Fruit fly (Drosophila melanogaster): ENCODE measurements around the gene CG8031.

Gene CG8031

dm6 chr3R:13014168-13014881, 3.2 kb upstream of the CG8031 start (continued):
- no peak for TF ChIP-seq CG7372 (GFP tag; IDR thresholded peaks at IDR 0.05)
- TF ChIP-seq fd102C (GFP tag; optimal IDR thresholded peaks at IDR 0.05): no peak
- no peak for TF ChIP-seq Scr (GFP tag; IDR thresholded peaks at IDR 0.05; ENCODE audit: partially characterized antibody)
- TF ChIP-seq CG10543 (GFP tag; optimal IDR thresholded peaks at IDR 0.05): no peak
- TF ChIP-seq CG30403 (GFP tag; optimal IDR thresholded peaks at IDR 0.05): no peak
- no peak for TF ChIP-seq CG15011 (GFP tag; optimal IDR thresholded peaks at IDR 0.05)
- TF ChIP-seq Eip74EF (GFP tag; optimal IDR thresholded peaks at IDR 0.05): no peak
- peak; percentile 1 for TF ChIP-seq CG2712 (tag; optimal IDR thresholded peaks at IDR 0.05)
- TF ChIP-seq CG14441 (GFP tag; IDR thresholded peaks at IDR 0.05): 0 out of 2 replicates have a peak, but pooled peaks have one; percentile 35
- peak in 1 of 2 experiments; percentile 1 for TF ChIP-seq dpn (GFP tag; optimal IDR thresholded peaks at IDR 0.05)
- no peak for TF ChIP-seq insv (GFP tag; optimal IDR thresholded peaks at IDR 0.05)
- TF ChIP-seq esg (GFP tag; conservative IDR thresholded peaks at IDR 0.05): no peak
- no peak for TF ChIP-seq CG33213 (GFP tag; optimal IDR thresholded peaks at IDR 0.05)
- TF ChIP-seq lov (optimal IDR thresholded peaks at IDR 0.05): no peak
- TF ChIP-seq lov (GFP tag; IDR thresholded peaks at IDR 0.05): no peak
- no peak for TF ChIP-seq Camta (GFP tag; optimal IDR thresholded peaks at IDR 0.05)
- no peak for TF ChIP-seq odd (GFP tag; optimal IDR thresholded peaks at IDR 0.05)
- TF ChIP-seq CG2199 (GFP tag; IDR thresholded peaks at IDR 0.05): no peak
- no peak for TF ChIP-seq CG6689 (GFP tag; IDR thresholded peaks at IDR 0.05)
- TF ChIP-seq abd-A (tag; optimal IDR thresholded peaks at IDR 0.05): no peak
- TF ChIP-seq CG17568 (GFP tag; optimal IDR thresholded peaks at IDR 0.05): no peak
- TF ChIP-seq CG10654 (GFP tag; optimal IDR thresholded peaks at IDR 0.05): no peak
- TF ChIP-seq Xrp1 (GFP tag; IDR thresholded peaks at IDR 0.05): no peak
- peak; percentile 40 for TF ChIP-seq sens (GFP tag)
- TF ChIP-seq CG12299 (tag; optimal IDR thresholded peaks at IDR 0.05): no peak
- TF ChIP-seq CG1647 (GFP tag; optimal IDR thresholded peaks at IDR 0.05): no peak
- no peak for TF ChIP-seq Hey (tag; optimal IDR thresholded peaks at IDR 0.05)
- no peak for TF ChIP-seq stc (GFP tag; IDR thresholded peaks at IDR 0.05)
- TF ChIP-seq grau (tag; optimal IDR thresholded peaks at IDR 0.05): peak; percentile 19
- no peak for TF ChIP-seq HLH54F (GFP tag; optimal IDR thresholded peaks at IDR 0.05)
- TF ChIP-seq Trl (optimal IDR thresholded peaks at IDR 0.05): no peak
- no peak for TF ChIP-seq Trl (GFP tag; optimal IDR thresholded peaks at IDR 0.05)
- TF ChIP-seq gcm (GFP tag; optimal IDR thresholded peaks at IDR 0.05): no peak
- TF ChIP-seq Hr39 (optimal IDR thresholded peaks at IDR 0.05): no peak
- TF ChIP-seq CG43689 (GFP tag; IDR thresholded peaks at IDR 0.05): no peak
- peak; percentile 21 for TF ChIP-seq CG17359 (tag; optimal IDR thresholded peaks at IDR 0.05)
- peak; percentile 12; the same call in 1 of the 2 replicates for TF ChIP-seq Ptx1 (GFP tag; IDR thresholded peaks at IDR 0.05)
- no peak for TF ChIP-seq PHDP (tag; optimal IDR thresholded peaks at IDR 0.05)
- no peak for TF ChIP-seq MESR4 (GFP tag; optimal IDR thresholded peaks at IDR 0.05)
- no peak for TF ChIP-seq CG11085 (GFP tag; IDR thresholded peaks at IDR 0.05)
- TF ChIP-seq CG4360 (GFP tag; IDR thresholded peaks at IDR 0.05): no peak
- TF ChIP-seq knrl (GFP tag; IDR thresholded peaks at IDR 0.05; ENCODE audit: partially characterized antibody): no peak
- TF ChIP-seq CG12155 (GFP tag; optimal IDR thresholded peaks at IDR 0.05): no peak
- TF ChIP-seq CG11504 (tag; optimal IDR thresholded peaks at IDR 0.05): peak; percentile 27
- no peak for TF ChIP-seq E2f2 (GFP tag; IDR thresholded peaks at IDR 0.05)
- no peak for TF ChIP-seq tna (GFP tag; IDR thresholded peaks at IDR 0.05; ENCODE audit: partially characterized antibody)
- TF ChIP-seq CG18764 (GFP tag; optimal IDR thresholded peaks at IDR 0.05): no peak
- no peak for TF ChIP-seq CG16813 (GFP tag; IDR thresholded peaks at IDR 0.05; ENCODE audit: partially characterized antibody)
- TF ChIP-seq MTF-1 (GFP tag; optimal IDR thresholded peaks at IDR 0.05; ENCODE audit: borderline replicate concordance): no peak
- no peak for TF ChIP-seq Rx (GFP tag; IDR thresholded peaks at IDR 0.05)
- no peak for TF ChIP-seq CG10267 (tag; optimal IDR thresholded peaks at IDR 0.05)
